Fruit fly (Drosophila melanogaster): Measurements from ENCODE around the gene CG10561.

The CG10561 gene

dm6 chr2L:19131905-19132402 lies 17.8 kb downstream of the CG10561 start, which contains the start of the genes AsnRS and DCTN6-p27 (continued):
- TF ChIP-seq Atf6 (GFP tag; IDR thresholded peaks at IDR 0.05) (peak; percentile 76), CG17385 (GFP tag; optimal IDR thresholded peaks at IDR 0.05) (peak; percentile 67), lilli (GFP tag; optimal IDR thresholded peaks at IDR 0.05) (peak; percentile 84), bigmax (GFP tag; optimal IDR thresholded peaks at IDR 0.05) (no peak), Doc2 (GFP tag; IDR thresholded peaks at IDR 0.05) (no peak), CG12391 (tag; optimal IDR thresholded peaks at IDR 0.05) (peak; percentile 79), Xrp1 (GFP tag; IDR thresholded peaks at IDR 0.05) (peak; percentile 73), al (GFP tag; IDR thresholded peaks at IDR 0.05) (peak; percentile 33; the same call in 1 of the 2 replicates), slou (GFP tag; optimal IDR thresholded peaks at IDR 0.05) (peak; percentile 44), CG10431 (GFP tag; optimal IDR thresholded peaks at IDR 0.05) (no peak), ac (GFP tag; optimal IDR thresholded peaks at IDR 0.05) (peak; percentile 39), CTCF (GFP tag; optimal IDR thresholded peaks at IDR 0.05) (no peak), tap (tag; optimal IDR thresholded peaks at IDR 0.05) (no peak), CG34422 (GFP tag; IDR thresholded peaks at IDR 0.05) (0 out of 3 replicates have a peak, but pooled peaks have one; percentile 57), sim (GFP tag; IDR thresholded peaks at IDR 0.05) (no peak), CG12155 (GFP tag; optimal IDR thresholded peaks at IDR 0.05) (peak; percentile 80), CG17912 (GFP tag; optimal IDR thresholded peaks at IDR 0.05) (peak; percentile 3), CG7963 (GFP tag; IDR thresholded peaks at IDR 0.05; ENCODE audit: partially characterized antibody) (peak; percentile 17; the same call in 1 of the 3 replicates), D19A (tag; optimal IDR thresholded peaks at IDR 0.05) (peak; percentile 41), CG10267 (tag; optimal IDR thresholded peaks at IDR 0.05) (peak; percentile 93), CG11504 (tag; optimal IDR thresholded peaks at IDR 0.05) (peak; percentile 84), kay (GFP tag; optimal IDR thresholded peaks at IDR 0.05) (peak; percentile 63), bab2 (GFP tag; optimal IDR thresholded peaks at IDR 0.05) (peak; percentile 39), jumu (GFP tag; optimal IDR thresholded peaks at IDR 0.05) (peak; percentile 40), CG1832 (GFP tag; optimal IDR thresholded peaks at IDR 0.05) (no peak), sisA (GFP tag; IDR thresholded peaks at IDR 0.05) (peak; percentile 50), Asciz (GFP tag; optimal IDR thresholded peaks at IDR 0.05) (no peak), CG11723 (GFP tag; optimal IDR thresholded peaks at IDR 0.05) (peak; percentile 38), CG1603 (tag; optimal IDR thresholded peaks at IDR 0.05) (no peak), Hand (GFP tag; optimal IDR thresholded peaks at IDR 0.05) (peak; percentile 38), CG1024 (GFP tag; IDR thresholded peaks at IDR 0.05) (no peak), CG32767 (GFP tag; IDR thresholded peaks at IDR 0.05) (no peak), Fer3 (tag; optimal IDR thresholded peaks at IDR 0.05) (peak; percentile 73), nmo (GFP tag; optimal IDR thresholded peaks at IDR 0.05) (peak; percentile 77), CG2129 (GFP tag; IDR thresholded peaks at IDR 0.05; ENCODE audit: partially characterized antibody) (peak; percentile 47), E2f1 (GFP tag; IDR thresholded peaks at IDR 0.05) (peak; percentile 49; the same call in 1 of the 2 replicates), run (tag; optimal IDR thresholded peaks at IDR 0.05) (no peak), ATbp (GFP tag; optimal IDR thresholded peaks at IDR 0.05) (no peak), btn (GFP tag; optimal IDR thresholded peaks at IDR 0.05) (no peak), bbx (GFP tag; IDR thresholded peaks at IDR 0.05; ENCODE audit: partially characterized antibody) (peak; percentile 59), prd (optimal IDR thresholded peaks at IDR 0.05) (no peak), prd (GFP tag; IDR thresholded peaks at IDR 0.05) (peak; percentile 66), CG32772 (GFP tag; IDR thresholded peaks at IDR 0.05) (0 out of 2 replicates have a peak, but pooled peaks have one; percentile 19), CG2116 (GFP tag; optimal IDR thresholded peaks at IDR 0.05) (peak; percentile 82), ase (GFP tag; IDR thresholded peaks at IDR 0.05) (peak; percentile 64; the same call in 2 of the 3 replicates), ci (GFP tag; IDR thresholded peaks at IDR 0.05) (peak; percentile 70), CG8765 (GFP tag; IDR thresholded peaks at IDR 0.05) (no peak), aop (GFP tag; IDR thresholded peaks at IDR 0.05) (no peak), vnd (GFP tag; IDR thresholded peaks at IDR 0.05; ENCODE audit: partially characterized antibody) (peak; percentile 70), Pdp1 (GFP tag; optimal IDR thresholded peaks at IDR 0.05) (peak; percentile 34 to 69), CG43689 (GFP tag; IDR thresholded peaks at IDR 0.05) (no peak)

All from whole organism, embryonic.